Fruit fly (Drosophila melanogaster) whole organism, embryonic: Measurements from ENCODE around the gene CG5921.

Source experiments
- Ada2b ChIP-seq: fragments of 200-800 bp; sonication (Bioruptor generic); IDR thresholded peaks from 2 replicates; pipeline ENCODE4 v1.3.6; 2022; ENCODE audit warnings: missing biosample characterization, missing genetic modification characterization
- Antp ChIP-seq: fragments of 200-800 bp; sonication (Bioruptor generic); optimal IDR thresholded peaks from 3 replicates; lab custom pipeline; 2016; ENCODE audit warnings: missing biosample characterization, missing genetic modification characterization
- C15 ChIP-seq: fragments of 200-800 bp; sonication (Bioruptor generic); IDR thresholded peaks from 3 replicates; pipeline ENCODE4 v1.3.6; 2022; ENCODE audit warnings: missing biosample characterization, missing genetic modification characterization
- CG10267 ChIP-seq: fragments of 200-800 bp; sonication (Bioruptor generic); optimal IDR thresholded peaks from 2 replicates; lab custom pipeline; 2018; ENCODE audit warnings: missing biosample characterization, mild to moderate bottlenecking, missing genetic modification characterization, moderate library complexity
- CG11456 ChIP-seq: fragments of 200-800 bp; sonication (Bioruptor generic); IDR thresholded peaks from 3 replicates; pipeline ENCODE4 v1.3.6; 2022; ENCODE audit warnings: missing biosample characterization, missing genetic modification characterization
- CG11723 ChIP-seq: fragments of 200-800 bp; sonication (Bioruptor generic); optimal IDR thresholded peaks from 2 replicates; lab custom pipeline; 2017; ENCODE audit warnings: missing biosample characterization, mild to moderate bottlenecking, missing genetic modification characterization
- CG12219 ChIP-seq: fragments of 200-800 bp; sonication (Bioruptor generic); optimal IDR thresholded peaks from 3 replicates; lab custom pipeline; 2018; ENCODE audit warnings: missing biosample characterization, mild to moderate bottlenecking, missing genetic modification characterization
- CG13123 ChIP-seq: fragments of 200-800 bp; sonication (Bioruptor generic); optimal IDR thresholded peaks from 2 replicates; lab custom pipeline; 2016; ENCODE audit warnings: missing biosample characterization, missing genetic modification characterization
- CG13287 ChIP-seq: fragments of 200-800 bp; sonication (Bioruptor generic); IDR thresholded peaks from 2 replicates; pipeline ENCODE4 v1.3.6; 2022; ENCODE audit warnings: missing biosample characterization, missing genetic modification characterization; ENCODE audit not compliant: partially characterized antibody
- CG1529 ChIP-seq: fragments of 200-800 bp; sonication (Bioruptor generic); optimal IDR thresholded peaks from 3 replicates; lab custom pipeline; 2018; ENCODE audit warnings: missing biosample characterization, missing genetic modification characterization
- CG16815 ChIP-seq: fragments of 200-800 bp; sonication (Bioruptor generic); optimal IDR thresholded peaks from 3 replicates; lab custom pipeline; 2017; ENCODE audit warnings: missing biosample characterization, mild to moderate bottlenecking, missing genetic modification characterization
- CG17829 ChIP-seq: fragments of 200-800 bp; optimal IDR thresholded peaks from 2 replicates; lab custom pipeline; 2019; ENCODE audit warnings: missing biosample characterization, mild to moderate bottlenecking, missing genetic modification characterization, moderate library complexity
- CG18476 ChIP-seq: fragments of 200-800 bp; sonication (Bioruptor generic); optimal IDR thresholded peaks from 2 replicates; lab custom pipeline; 2016; ENCODE audit warnings: missing biosample characterization, mild to moderate bottlenecking, missing genetic modification characterization
- CG2199 ChIP-seq: fragments of 200-800 bp; sonication (Bioruptor generic); IDR thresholded peaks from 3 replicates; pipeline ENCODE4 v1.3.6; 2022; ENCODE audit warnings: missing biosample characterization, missing genetic modification characterization
- CG3065 ChIP-seq: fragments of 200-800 bp; sonication (Bioruptor generic); optimal IDR thresholded peaks from 2 replicates; lab custom pipeline; 2016; ENCODE audit warnings: missing biosample characterization, missing genetic modification characterization
- CG31441 ChIP-seq: fragments of 200-800 bp; sonication (Bioruptor generic); IDR thresholded peaks from 2 replicates; pipeline ENCODE4 v1.3.6; 2022; ENCODE audit warnings: missing biosample characterization, missing genetic modification characterization
- CG33213 ChIP-seq: fragments of 200-800 bp; sonication (Bioruptor generic); optimal IDR thresholded peaks from 3 replicates; lab custom pipeline; 2016; ENCODE audit warnings: missing biosample characterization, missing genetic modification characterization
- CG7556 ChIP-seq: fragments of 200-800 bp; sonication (Bioruptor generic); optimal IDR thresholded peaks from 2 replicates; lab custom pipeline; 2017; ENCODE audit warnings: missing biosample characterization, mild to moderate bottlenecking, missing genetic modification characterization
- CG8944 ChIP-seq: fragments of 200-800 bp; sonication (Bioruptor generic); optimal IDR thresholded peaks from 3 replicates; lab custom pipeline; 2016; ENCODE audit warnings: missing biosample characterization, missing genetic modification characterization
- CG9727 ChIP-seq: fragments of 200-800 bp; sonication (Bioruptor generic); optimal IDR thresholded peaks from 3 replicates; lab custom pipeline; 2017; ENCODE audit warnings: missing biosample characterization, mild to moderate bottlenecking, missing genetic modification characterization
- CG9797 ChIP-seq: fragments of 200-800 bp; sonication (Bioruptor generic); optimal IDR thresholded peaks from 3 replicates; lab custom pipeline; 2018; ENCODE audit warnings: missing biosample characterization, mild to moderate bottlenecking, missing genetic modification characterization
- CoRest ChIP-seq: fragments of 200-800 bp; sonication (Bioruptor generic); optimal IDR thresholded peaks from 3 replicates; lab custom pipeline; 2018; ENCODE audit warnings: missing biosample characterization, mild to moderate bottlenecking, missing genetic modification characterization, moderate library complexity
- Dad ChIP-seq: fragments of 200-800 bp; sonication (Bioruptor generic); optimal IDR thresholded peaks from 3 replicates; lab custom pipeline; 2016; ENCODE audit warnings: missing biosample characterization, missing genetic modification characterization
- Dip2 ChIP-seq: fragments of 200-800 bp; sonication (Bioruptor generic); IDR thresholded peaks from 2 replicates; pipeline ENCODE4 v1.3.6; 2022; ENCODE audit warnings: missing biosample characterization, missing genetic modification characterization
- Doc2 ChIP-seq: fragments of 200-800 bp; sonication (Bioruptor generic); IDR thresholded peaks from 2 replicates; pipeline ENCODE4 v1.3.6; 2022; ENCODE audit warnings: missing biosample characterization, missing genetic modification characterization
- Elba2 ChIP-seq: fragments of 200-800 bp; sonication (Bioruptor generic); optimal IDR thresholded peaks from 3 replicates; lab custom pipeline; 2016; ENCODE audit warnings: missing biosample characterization, missing genetic modification characterization
- Hr3 ChIP-seq: fragments of 200-800 bp; sonication (Bioruptor generic); optimal IDR thresholded peaks from 3 replicates; lab custom pipeline; 2016; ENCODE audit warnings: missing biosample characterization, missing genetic modification characterization
- Med ChIP-seq: fragments of 200-800 bp; sonication (Bioruptor generic); peaks from one replicate; lab custom pipeline; 2016; ENCODE audit warnings: missing biosample characterization, missing genetic modification characterization, mild to moderate bottlenecking, inconsistent platforms, moderate library complexity
- Myb ChIP-seq: fragments of 200-800 bp; sonication (Bioruptor generic); optimal IDR thresholded peaks from 2 replicates; lab custom pipeline; 2016; ENCODE audit warnings: missing biosample characterization, missing genetic modification characterization
- NC2β ChIP-seq: fragments of 200-800 bp; sonication (Bioruptor generic); optimal IDR thresholded peaks from 2 replicates; lab custom pipeline; 2016; ENCODE audit warnings: missing biosample characterization, missing genetic modification characterization
- Ravus ChIP-seq: fragments of 200-800 bp; sonication (Bioruptor generic); IDR thresholded peaks from 2 replicates; pipeline ENCODE4 v1.3.6; 2022; ENCODE audit warnings: missing biosample characterization, missing genetic modification characterization
- Scr ChIP-seq: fragments of 200-800 bp; sonication (Bioruptor generic); IDR thresholded peaks from 2 replicates; pipeline ENCODE4 v1.3.6; 2022; ENCODE audit warnings: missing biosample characterization, missing genetic modification characterization; ENCODE audit not compliant: partially characterized antibody
- ab ChIP-seq: fragments of 200-800 bp; sonication (Bioruptor generic); optimal IDR thresholded peaks from 2 replicates; lab custom pipeline; 2016; ENCODE audit warnings: missing biosample characterization, missing genetic modification characterization
- ac ChIP-seq: fragments of 200-800 bp; sonication (Bioruptor generic); optimal IDR thresholded peaks from 3 replicates; lab custom pipeline; 2017; ENCODE audit warnings: missing biosample characterization, mild to moderate bottlenecking, missing genetic modification characterization
- ato ChIP-seq: fragments of 200-800 bp; sonication (Bioruptor generic); IDR thresholded peaks from 2 replicates; pipeline ENCODE4 v1.3.6; 2022; ENCODE audit warnings: missing biosample characterization, missing genetic modification characterization; ENCODE audit not compliant: partially characterized antibody
- br ChIP-seq: fragments of >200 bp; optimal IDR thresholded peaks from 2 replicates; lab custom pipeline; 2017
- cwo ChIP-seq: fragments of 200-800 bp; sonication (Bioruptor generic); optimal IDR thresholded peaks from 3 replicates; lab custom pipeline; 2017; ENCODE audit warnings: missing biosample characterization, missing genetic modification characterization, mild to moderate bottlenecking, moderate library complexity, missing genetic modification reagents
- da ChIP-seq: fragments of 200-800 bp; sonication (Bioruptor generic); optimal IDR thresholded peaks from 2 replicates; lab custom pipeline; 2016; ENCODE audit warnings: missing biosample characterization, missing genetic modification characterization
- en ChIP-seq: fragments of 200-800 bp; sonication (Bioruptor generic); optimal IDR thresholded peaks from 2 replicates; lab custom pipeline; 2016; ENCODE audit warnings: missing biosample characterization, missing genetic modification characterization
- gcm2 ChIP-seq: fragments of 200-800 bp; sonication (Bioruptor generic); optimal IDR thresholded peaks from 2 replicates; lab custom pipeline; 2016; ENCODE audit warnings: missing biosample characterization, missing genetic modification characterization
- hbn ChIP-seq: fragments of 200-800 bp; sonication (Bioruptor generic); IDR thresholded peaks from 2 replicates; pipeline ENCODE4 v1.3.6; 2022; ENCODE audit warnings: missing biosample characterization, missing genetic modification characterization; ENCODE audit not compliant: partially characterized antibody
- hkb ChIP-seq, 2 experiments: fragments of 200-800 bp in 1 of 2; fragments of >200 bp in 1 of 2; sonication (Bioruptor generic) in 1 of 2; IDR thresholded peaks in 1 of 2; optimal IDR thresholded peaks in 1 of 2; 2 replicates each; pipeline versions ENCODE4 v1.3.6 to Lab custom; 2017 to 2022; ENCODE audit warnings: missing biosample characterization in 1 of 2, missing genetic modification characterization in 1 of 2
- nom ChIP-seq: fragments of 200-800 bp; sonication (Bioruptor generic); optimal IDR thresholded peaks from 2 replicates; lab custom pipeline; 2017; ENCODE audit warnings: missing biosample characterization, missing genetic modification characterization, mild to moderate bottlenecking, moderate library complexity, missing genetic modification reagents
- onecut ChIP-seq: fragments of 200-800 bp; sonication (Bioruptor generic); IDR thresholded peaks from 2 replicates; pipeline ENCODE4 v1.3.6; 2022; ENCODE audit warnings: missing biosample characterization, missing genetic modification characterization
- otp ChIP-seq: fragments of 200-800 bp; sonication (Bioruptor generic); IDR thresholded peaks from 3 replicates; pipeline ENCODE4, ENCODE4 v1.3.6; 2022; ENCODE audit warnings: missing biosample characterization, missing genetic modification characterization
- ro ChIP-seq: fragments of 200-800 bp; sonication (Bioruptor generic); IDR thresholded peaks from 2 replicates; pipeline ENCODE4 v1.3.6; 2022; ENCODE audit warnings: missing biosample characterization, missing genetic modification characterization
- sens-2 ChIP-seq: fragments of 200-800 bp; sonication (Bioruptor generic); IDR thresholded peaks from 2 replicates; pipeline ENCODE4 v1.3.6; 2022; ENCODE audit warnings: missing biosample characterization, missing genetic modification characterization
- so ChIP-seq: fragments of 200-800 bp; sonication (Bioruptor generic); IDR thresholded peaks from 3 replicates; pipeline ENCODE4 v1.3.6; 2022; ENCODE audit warnings: missing biosample characterization, missing genetic modification characterization
- tgo ChIP-seq: fragments of 200-800 bp; sonication (Bioruptor generic); IDR thresholded peaks from 3 replicates; pipeline ENCODE4 v1.3.6; 2022; ENCODE audit warnings: missing biosample characterization, missing genetic modification characterization
- toy ChIP-seq: fragments of 200-800 bp; sonication (Bioruptor generic); IDR thresholded peaks from 2 replicates; pipeline ENCODE4 v1.3.6; 2022; ENCODE audit warnings: missing biosample characterization, missing genetic modification characterization
- vnd ChIP-seq: fragments of 200-800 bp; sonication (Bioruptor generic); IDR thresholded peaks from 3 replicates; pipeline ENCODE4 v1.3.6; 2022; ENCODE audit warnings: missing biosample characterization, missing genetic modification characterization; ENCODE audit not compliant: partially characterized antibody
- yki ChIP-seq: fragments of >200 bp; optimal IDR thresholded peaks from 3 replicates; lab custom pipeline; 2018

Gene CG5921

dm6 chrX:6024638-6025037, 26.0 kb upstream of the CG5921 start (continued):
- TF ChIP-seq CG17829 (peak; percentile 72), CG9797 (no peak), Elba2 (GFP tag; lab: Kevin White, UChicago) (no peak), so (GFP tag; lab: Robert Waterston, UW) (no peak), otp (GFP tag; lab: Robert Waterston, UW) (0 out of 3 replicates have a peak, but pooled peaks have one; percentile 39), CG16815 (GFP tag; lab: Kevin White, UChicago) (peak; percentile 61), CG31441 (GFP tag; lab: Robert Waterston, UW) (peak; percentile 56), da (GFP tag; lab: Kevin White, UChicago) (no peak), onecut (no peak), CG8944 (GFP tag; lab: Kevin White, UChicago) (peak; percentile 19), CG18476 (GFP tag; lab: Kevin White, UChicago) (peak; percentile 21), sens-2 (GFP tag; lab: Robert Waterston, UW) (no peak), Hr3 (GFP tag; lab: Kevin White, UChicago) (peak; percentile 39), vnd (GFP tag; lab: Robert Waterston, UW) (no peak), CG11456 (GFP tag; lab: Robert Waterston, UW) (0 out of 3 replicates have a peak, but pooled peaks have one; percentile 41), CG33213 (GFP tag; lab: Kevin White, UChicago) (no peak), gcm2 (GFP tag; lab: Kevin White, UChicago) (no peak), CG9727 (GFP tag; lab: Kevin White, UChicago) (peak; percentile 65), cwo (no peak), toy (GFP tag; lab: Robert Waterston, UW) (no peak), CG13287 (GFP tag; lab: Robert Waterston, UW) (no peak), en (GFP tag; lab: Kevin White, UChicago) (no peak), CG11723 (GFP tag; lab: Kevin White, UChicago) (no peak), Antp (GFP tag; lab: Kevin White, UChicago) (peak; percentile 9), CG1529 (GFP tag; lab: Kevin White, UChicago) (peak; percentile 30), C15 (no peak), Dad (GFP tag; lab: Kevin White, UChicago) (no peak), br (no peak), Myb (peak; percentile 3), NC2β (GFP tag; lab: Kevin White, UChicago) (peak; percentile 54), CoRest (tag; lab: Kevin White, UChicago) (peak; percentile 48), ab (no peak), CG7556 (GFP tag; lab: Kevin White, UChicago) (peak; percentile 43), ato (GFP tag; lab: Robert Waterston, UW) (no peak), Dip2 (no peak), hkb (optimal IDR thresholded peaks at IDR 0.05; lab: Kevin White, UChicago) (no peak), hkb (GFP tag; IDR thresholded peaks at IDR 0.05; lab: Robert Waterston, UW) (no peak), CG12219 (peak; percentile 24), CG3065 (GFP tag; lab: Kevin White, UChicago) (no peak), CG13123 (GFP tag; lab: Kevin White, UChicago) (peak; percentile 7), Scr (no peak), nom (GFP tag; lab: Kevin White, UChicago) (no peak), ac (GFP tag; lab: Kevin White, UChicago) (no peak), yki (lab: Kevin White, UChicago) (no peak), CG2199 (GFP tag; lab: Robert Waterston, UW) (no peak), Med (GFP tag; lab: Kevin White, UChicago) (peak; percentile 91), tgo (peak; percentile 42; the same call in 1 of the 3 replicates), hbn (GFP tag; lab: Robert Waterston, UW) (no peak), Doc2 (GFP tag; lab: Robert Waterston, UW) (no peak), ro (GFP tag; lab: Robert Waterston, UW) (no peak), Ada2b (GFP tag; lab: Robert Waterston, UW) (no peak), Ravus (no peak), CG10267 (tag; lab: Kevin White, UChicago) (peak; percentile 48)
